Fruit fly (Drosophila melanogaster): Measurements from ENCODE around the gene scny.
A peak's percentile ranks its signal among the peaks of the same experiment; 100 is the strongest.

DNA sequence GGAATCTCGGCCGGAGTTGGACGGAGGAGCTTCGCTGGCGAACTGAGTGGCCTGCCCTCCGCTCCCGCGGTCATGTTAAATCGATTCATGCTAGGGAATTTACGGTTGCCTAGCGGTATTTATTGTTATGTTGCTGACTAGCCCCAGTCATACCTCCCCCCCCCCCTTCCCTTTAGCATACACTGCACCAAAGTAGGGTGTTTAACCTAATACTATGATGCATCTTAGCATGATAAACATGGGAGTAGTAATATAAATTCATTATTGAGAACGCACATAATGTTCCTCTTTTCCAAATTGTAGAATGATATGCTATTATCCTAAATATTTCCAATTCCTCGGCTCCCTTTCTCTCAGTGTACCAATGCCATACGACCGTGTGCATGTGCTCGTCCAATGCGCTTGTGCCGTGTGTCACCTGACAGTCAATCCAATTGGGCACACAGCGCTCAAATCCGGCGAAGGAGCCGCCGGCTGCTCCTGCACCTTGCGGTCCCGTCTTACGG is 27.7 kb downstream of the scny start, which contains the start of gene Tektin-C:
- TF ChIP-seq OdsH (GFP tag; optimal IDR thresholded peaks at IDR 0.05) (no peak), Eip78C (GFP tag) (peak; percentile 52), Eip75B (GFP tag; optimal IDR thresholded peaks at IDR 0.05) (no peak), topi (GFP tag; optimal IDR thresholded peaks at IDR 0.05) (no peak), spab (GFP tag; optimal IDR thresholded peaks at IDR 0.05) (no peak), CG6854 (GFP tag; optimal IDR thresholded peaks at IDR 0.05) (no peak), Hr4 (GFP tag; optimal IDR thresholded peaks at IDR 0.05) (no peak), CG16779 (tag; optimal IDR thresholded peaks at IDR 0.05) (no peak)

Data from whole organism, prepupa.